Worm (Caenorhabditis elegans) whole organism, mixed stage, embryonic: ENCODE measurements around the gene Y66A7A.7.

Source experiments
- blmp-1 ChIP-seq: fragments of 150-350 bp; optimal IDR thresholded peaks from 2 replicates; lab custom pipeline; 2014; ENCODE audit warnings: missing biosample characterization, missing genetic modification characterization
- ceh-43 ChIP-seq: fragments of 200-800 bp; sonication (Bioruptor generic); optimal IDR thresholded peaks from 2 replicates; lab custom pipeline; 2018; ENCODE audit warnings: mild to moderate bottlenecking, missing genetic modification characterization, moderate library complexity, missing compliant biosample characterization
- ceh-83 ChIP-seq: fragments of 200-800 bp; sonication (Bioruptor generic); optimal IDR thresholded peaks from 2 replicates; lab custom pipeline; 2018; ENCODE audit warnings: mild to moderate bottlenecking, missing genetic modification characterization, missing compliant biosample characterization
- cnd-1 ChIP-seq: fragments of 200-800 bp; sonication (Bioruptor generic); optimal IDR thresholded peaks from 2 replicates; lab custom pipeline; 2018; ENCODE audit warnings: mild to moderate bottlenecking, missing genetic modification characterization, missing compliant biosample characterization
- elt-1 ChIP-seq: sonication (generic microtip); optimal IDR thresholded peaks from 2 replicates; lab custom pipeline; 2017; ENCODE audit warnings: missing genetic modification characterization, mild to moderate bottlenecking, missing compliant biosample characterization, antibody characterized with exemption, moderate library complexity, borderline replicate concordance; ENCODE audit not compliant: insufficient read depth
- nhr-12 ChIP-seq: fragments of 150-350 bp; optimal IDR thresholded peaks from 2 replicates; lab custom pipeline; 2014; ENCODE audit warnings: missing biosample characterization, missing genetic modification characterization
- nhr-237 ChIP-seq: fragments of 150-350 bp; optimal IDR thresholded peaks from 2 replicates; lab custom pipeline; 2014; ENCODE audit warnings: missing biosample characterization, missing genetic modification characterization
- nhr-76 ChIP-seq: sonication (generic microtip); optimal IDR thresholded peaks from 2 replicates; lab custom pipeline; 2017; ENCODE audit warnings: missing biosample characterization, missing genetic modification characterization
- pha-4 ChIP-seq: fragments of 150-350 bp; optimal IDR thresholded peaks from 2 replicates; lab custom pipeline; 2018; ENCODE audit warnings: missing biosample characterization, missing genetic modification reagents, missing genetic modification characterization
- snpc-4 ChIP-seq: fragments of 150-350 bp; optimal IDR thresholded peaks from 2 replicates; lab custom pipeline; 2014; ENCODE audit warnings: missing biosample characterization, missing genetic modification characterization
- unc-39 ChIP-seq: fragments of 150-350 bp; optimal IDR thresholded peaks from 2 replicates; lab custom pipeline; 2014; ENCODE audit warnings: missing biosample characterization, missing genetic modification characterization
- unc-62 ChIP-seq: fragments of 150-350 bp; optimal IDR thresholded peaks from 2 replicates; lab custom pipeline; 2014; ENCODE audit warnings: missing biosample characterization, missing genetic modification reagents, missing genetic modification characterization
- zip-8 ChIP-seq: fragments of 150-350 bp; optimal IDR thresholded peaks from 2 replicates; lab custom pipeline; 2014; ENCODE audit warnings: missing biosample characterization, missing genetic modification characterization

DNA sequence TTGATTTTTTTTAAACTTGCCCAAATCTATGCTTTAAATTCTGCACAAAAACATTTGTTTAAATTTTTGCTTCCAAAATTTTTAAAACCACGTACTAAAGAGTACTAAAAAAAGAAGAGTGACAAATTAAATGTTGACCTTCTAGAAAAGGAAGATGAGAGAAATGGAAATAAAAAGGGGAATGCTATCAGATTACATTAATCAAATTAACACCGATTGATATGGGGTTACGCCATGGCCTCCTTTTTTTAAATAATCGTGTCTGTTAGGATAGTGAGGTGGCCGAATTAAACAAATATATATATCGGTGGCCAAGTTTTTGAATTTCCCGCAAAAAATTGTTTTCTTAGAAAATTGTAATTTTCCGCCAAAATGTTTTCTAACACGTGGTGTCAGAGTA is 3.1 kb upstream of the Y66A7A.7 start:
- no peak for TF ChIP-seq nhr-76 (tag; lab: Kevin White, UChicago)
- TF ChIP-seq blmp-1 = no peak
- TF ChIP-seq cnd-1 (tag; lab: Kevin White, UChicago) = no peak
- no peak for TF ChIP-seq snpc-4 (tag; lab: Kevin White, UChicago)
- no peak for TF ChIP-seq elt-1
- no peak for TF ChIP-seq nhr-237 (tag; lab: Kevin White, UChicago)
- no peak for TF ChIP-seq nhr-12 (tag; lab: Kevin White, UChicago)
- no peak for TF ChIP-seq ceh-43 (GFP tag; lab: Kevin White, UChicago)
- no peak for TF ChIP-seq unc-39 (tag; lab: Kevin White, UChicago)
- TF ChIP-seq unc-62 (GFP tag; lab: Kevin White, UChicago) = no peak
- TF ChIP-seq pha-4 = no peak
- TF ChIP-seq zip-8 (tag; lab: Kevin White, UChicago) = no peak
- no peak for TF ChIP-seq ceh-83 (GFP tag; lab: Kevin White, UChicago)
